Fruit fly (Drosophila melanogaster) whole organism, embryonic: ENCODE data around the gene CG14252.
A peak's percentile ranks its signal among the peaks of the same experiment; 100 is the strongest.

Source experiments
- Atf-2 ChIP-seq: fragments of 200-800 bp; sonication (Bioruptor generic); optimal IDR thresholded peaks from 2 replicates; lab custom pipeline; 2016; ENCODE audit warnings: missing biosample characterization, missing genetic modification characterization
- B-H1 ChIP-seq: fragments of 200-800 bp; sonication (Bioruptor generic); IDR thresholded peaks from 3 replicates; pipeline ENCODE4 v1.3.6; 2022; ENCODE audit warnings: missing biosample characterization, missing genetic modification characterization
- Bgb ChIP-seq: fragments of 200-800 bp; sonication (Bioruptor generic); IDR thresholded peaks from 2 replicates; pipeline ENCODE4 v1.3.6; 2022; ENCODE audit warnings: missing biosample characterization, missing genetic modification characterization; ENCODE audit not compliant: partially characterized antibody
- CG10366 ChIP-seq: fragments of 200-800 bp; sonication (Bioruptor generic); IDR thresholded peaks from 2 replicates; pipeline ENCODE4 v1.3.6; 2022; ENCODE audit warnings: missing biosample characterization, missing genetic modification characterization
- CG13624 ChIP-seq: fragments of 200-800 bp; sonication (Bioruptor generic); optimal IDR thresholded peaks from 2 replicates; lab custom pipeline; 2016; ENCODE audit warnings: missing biosample characterization, missing genetic modification characterization
- CG14860 ChIP-seq: fragments of 200-800 bp; sonication (Bioruptor generic); IDR thresholded peaks from 3 replicates; pipeline ENCODE4 v1.3.6; 2022; ENCODE audit warnings: missing biosample characterization, missing genetic modification characterization; ENCODE audit not compliant: partially characterized antibody
- CG30403 ChIP-seq: fragments of 200-800 bp; sonication (Bioruptor generic); optimal IDR thresholded peaks from 3 replicates; lab custom pipeline; 2016; ENCODE audit warnings: missing biosample characterization, missing genetic modification characterization
- CG32767 ChIP-seq: fragments of 200-800 bp; sonication (Bioruptor generic); IDR thresholded peaks from 2 replicates; pipeline ENCODE4 v1.3.6; 2022; ENCODE audit warnings: missing biosample characterization, missing genetic modification characterization
- CG34224 ChIP-seq: fragments of 200-800 bp; sonication (Bioruptor generic); IDR thresholded peaks from 3 replicates; pipeline ENCODE4 v1.3.6; 2022; ENCODE audit warnings: missing biosample characterization, missing genetic modification characterization; ENCODE audit not compliant: partially characterized antibody
- CG3995 ChIP-seq: fragments of 200-800 bp; sonication (Bioruptor generic); optimal IDR thresholded peaks from 3 replicates; lab custom pipeline; 2016; ENCODE audit warnings: missing biosample characterization, missing genetic modification characterization
- CG4617 ChIP-seq: fragments of 200-800 bp; sonication (Bioruptor generic); optimal IDR thresholded peaks from 3 replicates; lab custom pipeline; 2016; ENCODE audit warnings: missing biosample characterization, missing genetic modification characterization, borderline replicate concordance
- CG6791 ChIP-seq: fragments of 200-800 bp; sonication (Bioruptor generic); IDR thresholded peaks from 3 replicates; pipeline ENCODE4 v1.3.6; 2022; ENCODE audit warnings: missing biosample characterization, missing genetic modification characterization; ENCODE audit not compliant: partially characterized antibody
- CG7987 ChIP-seq: fragments of 200-800 bp; sonication (Bioruptor generic); optimal IDR thresholded peaks from 2 replicates; lab custom pipeline; 2018; ENCODE audit warnings: missing biosample characterization, mild to moderate bottlenecking, missing genetic modification characterization, moderate library complexity
- CG8290 ChIP-seq, 3 experiments: fragments of 200-800 bp; sonication (Bioruptor generic); optimal IDR thresholded peaks; 2 replicates each; lab custom pipeline; 2016 to 2019; ENCODE audit warnings: missing biosample characterization in 3 of 3, missing genetic modification characterization in 3 of 3, mild to moderate bottlenecking in 2 of 3, moderate library complexity in 1 of 3
- Deaf1 ChIP-seq: fragments of 200-800 bp; optimal IDR thresholded peaks from 3 replicates; lab custom pipeline; 2019; ENCODE audit warnings: missing biosample characterization, mild to moderate bottlenecking, missing genetic modification characterization, moderate library complexity
- Dip2 ChIP-seq: fragments of 200-800 bp; sonication (Bioruptor generic); IDR thresholded peaks from 2 replicates; pipeline ENCODE4 v1.3.6; 2022; ENCODE audit warnings: missing biosample characterization, missing genetic modification characterization
- Dip3 ChIP-seq: fragments of 200-800 bp; sonication (Bioruptor generic); optimal IDR thresholded peaks from 3 replicates; lab custom pipeline; 2016; ENCODE audit warnings: missing biosample characterization, missing genetic modification characterization
- Hsf ChIP-seq: fragments of 200-800 bp; sonication (Bioruptor generic); optimal IDR thresholded peaks from 3 replicates; lab custom pipeline; 2016; ENCODE audit warnings: missing biosample characterization, missing genetic modification characterization
- NK7.1 ChIP-seq: fragments of 200-800 bp; sonication (Bioruptor generic); optimal IDR thresholded peaks from 3 replicates; lab custom pipeline; 2016; ENCODE audit warnings: missing biosample characterization, missing genetic modification characterization
- NfI ChIP-seq: fragments of 200-800 bp; sonication (Bioruptor generic); optimal IDR thresholded peaks from 3 replicates; lab custom pipeline; 2018; ENCODE audit warnings: missing biosample characterization, mild to moderate bottlenecking, missing genetic modification characterization, moderate library complexity
- Pdp1 ChIP-seq, 2 experiments: fragments of 200-800 bp; sonication (Bioruptor generic); optimal IDR thresholded peaks; 3 replicates each; lab custom pipeline; 2016; ENCODE audit warnings: missing biosample characterization in 2 of 2, missing genetic modification characterization in 2 of 2, mild to moderate bottlenecking in 1 of 2, moderate library complexity in 1 of 2
- Rfx ChIP-seq: fragments of 200-800 bp; sonication (Bioruptor generic); IDR thresholded peaks from 2 replicates; pipeline ENCODE4 v1.3.6; 2022; ENCODE audit warnings: missing biosample characterization, missing genetic modification characterization
- Stat92E ChIP-seq, 3 experiments: fragments of >200 bp in 2 of 3; fragments of 200-800 bp in 1 of 3; sonication (Bioruptor generic) in 1 of 3; optimal IDR thresholded peaks; 2 replicates each; lab custom pipeline; 2017 to 2019; ENCODE audit warnings: missing biosample characterization in 3 of 3, missing genetic modification characterization in 3 of 3, mild to moderate bottlenecking in 1 of 3, moderate library complexity in 1 of 3
- Trl ChIP-seq, 3 experiments: fragments of >200 bp in 2 of 3; fragments of 200-800 bp in 1 of 3; sonication (Bioruptor generic) in 1 of 3; optimal IDR thresholded peaks; 2 replicates in 1 of 3; 3 replicates in 2 of 3; lab custom pipeline; 2016 to 2017; ENCODE audit warnings: missing biosample characterization in 1 of 3, missing genetic modification characterization in 1 of 3
- ap ChIP-seq: fragments of 200-800 bp; sonication (Bioruptor generic); IDR thresholded peaks from 2 replicates; pipeline ENCODE4 v1.3.6; 2022; ENCODE audit warnings: missing biosample characterization, missing genetic modification characterization
- bab2 ChIP-seq: fragments of 200-800 bp; sonication (Bioruptor generic); optimal IDR thresholded peaks from 2 replicates; lab custom pipeline; 2016; ENCODE audit warnings: missing biosample characterization, missing genetic modification characterization
- bbx ChIP-seq: fragments of 200-800 bp; sonication (Bioruptor generic); IDR thresholded peaks from 2 replicates; pipeline ENCODE4 v1.3.6; 2022; ENCODE audit warnings: missing biosample characterization, missing genetic modification characterization; ENCODE audit not compliant: partially characterized antibody
- btn ChIP-seq: fragments of 200-800 bp; sonication (Bioruptor generic); optimal IDR thresholded peaks from 2 replicates; lab custom pipeline; 2016; ENCODE audit warnings: missing biosample characterization, missing genetic modification characterization
- chinmo ChIP-seq: fragments of 200-800 bp; sonication (Bioruptor generic); IDR thresholded peaks from 4 replicates; pipeline ENCODE4 v1.3.6; 2022; ENCODE audit warnings: missing biosample characterization, missing genetic modification characterization; ENCODE audit not compliant: partially characterized antibody
- crc ChIP-seq: fragments of 200-800 bp; sonication (Bioruptor generic); optimal IDR thresholded peaks from 2 replicates; lab custom pipeline; 2016; ENCODE audit warnings: missing biosample characterization, missing genetic modification characterization
- dpn ChIP-seq, 2 experiments: fragments of 200-800 bp; sonication (Bioruptor generic); optimal IDR thresholded peaks; 3 replicates each; lab custom pipeline; 2016; ENCODE audit warnings: missing biosample characterization in 2 of 2, missing genetic modification characterization in 2 of 2
- dysf ChIP-seq: fragments of 200-800 bp; sonication (Bioruptor generic); IDR thresholded peaks from 3 replicates; pipeline ENCODE4 v1.3.6; 2022; ENCODE audit warnings: missing biosample characterization, missing genetic modification characterization
- gem ChIP-seq: fragments of 200-800 bp; sonication (Bioruptor generic); optimal IDR thresholded peaks from 2 replicates; lab custom pipeline; 2019; ENCODE audit warnings: missing biosample characterization, mild to moderate bottlenecking, missing genetic modification characterization, moderate library complexity
- grn ChIP-seq: fragments of 200-800 bp; sonication (Bioruptor generic); optimal IDR thresholded peaks from 3 replicates; lab custom pipeline; 2017; ENCODE audit warnings: missing biosample characterization, missing genetic modification characterization
- gsb ChIP-seq: fragments of 200-800 bp; sonication (Bioruptor generic); IDR thresholded peaks from 2 replicates; pipeline ENCODE4 v1.3.6; 2022; ENCODE audit warnings: missing biosample characterization, missing genetic modification characterization
- knrl ChIP-seq: fragments of 200-800 bp; sonication (Bioruptor generic); IDR thresholded peaks from 3 replicates; pipeline ENCODE4 v1.3.6; 2022; ENCODE audit warnings: missing biosample characterization, missing genetic modification characterization; ENCODE audit not compliant: partially characterized antibody
- mirr ChIP-seq: fragments of 200-800 bp; sonication (Bioruptor generic); optimal IDR thresholded peaks from 3 replicates; lab custom pipeline; 2018; ENCODE audit warnings: missing biosample characterization, mild to moderate bottlenecking, missing genetic modification characterization
- otp ChIP-seq: fragments of 200-800 bp; sonication (Bioruptor generic); IDR thresholded peaks from 3 replicates; pipeline ENCODE4, ENCODE4 v1.3.6; 2022; ENCODE audit warnings: missing biosample characterization, missing genetic modification characterization
- pb ChIP-seq: fragments of 200-800 bp; sonication (Bioruptor generic); optimal IDR thresholded peaks from 3 replicates; lab custom pipeline; 2016; ENCODE audit warnings: missing biosample characterization, missing genetic modification characterization
- pros ChIP-seq: fragments of 200-800 bp; sonication (Bioruptor generic); optimal IDR thresholded peaks from 3 replicates; lab custom pipeline; 2019; ENCODE audit warnings: missing biosample characterization, mild to moderate bottlenecking, missing genetic modification characterization, moderate library complexity
- ranshi ChIP-seq: fragments of 200-800 bp; sonication (Bioruptor generic); IDR thresholded peaks from 2 replicates; pipeline ENCODE4 v1.3.6; 2022; ENCODE audit warnings: missing biosample characterization, missing genetic modification characterization
- sens ChIP-seq: fragments of 200-800 bp; sonication (Bioruptor generic); peaks from one replicate; lab custom pipeline; 2016; ENCODE audit warnings: missing biosample characterization, missing genetic modification characterization
- slbo ChIP-seq: fragments of 200-800 bp; sonication (Bioruptor generic); IDR thresholded peaks from 2 replicates; pipeline ENCODE4 v1.3.6; 2022; ENCODE audit warnings: missing biosample characterization, missing genetic modification characterization
- sob ChIP-seq: fragments of 200-800 bp; sonication (Bioruptor generic); IDR thresholded peaks from 2 replicates; pipeline ENCODE4 v1.3.6; 2022; ENCODE audit warnings: missing biosample characterization, missing genetic modification characterization
- sug ChIP-seq: fragments of 200-800 bp; optimal IDR thresholded peaks from 2 replicates; lab custom pipeline; 2019; ENCODE audit warnings: missing biosample characterization, mild to moderate bottlenecking, missing genetic modification characterization, moderate library complexity
- tap ChIP-seq: fragments of 200-800 bp; optimal IDR thresholded peaks from 3 replicates; lab custom pipeline; 2019; ENCODE audit warnings: missing biosample characterization, mild to moderate bottlenecking, missing genetic modification characterization, moderate library complexity
- tx ChIP-seq: fragments of 200-800 bp; sonication (Bioruptor generic); optimal IDR thresholded peaks from 2 replicates; lab custom pipeline; 2016; ENCODE audit warnings: missing biosample characterization, missing genetic modification characterization

Gene CG14252

DNA sequence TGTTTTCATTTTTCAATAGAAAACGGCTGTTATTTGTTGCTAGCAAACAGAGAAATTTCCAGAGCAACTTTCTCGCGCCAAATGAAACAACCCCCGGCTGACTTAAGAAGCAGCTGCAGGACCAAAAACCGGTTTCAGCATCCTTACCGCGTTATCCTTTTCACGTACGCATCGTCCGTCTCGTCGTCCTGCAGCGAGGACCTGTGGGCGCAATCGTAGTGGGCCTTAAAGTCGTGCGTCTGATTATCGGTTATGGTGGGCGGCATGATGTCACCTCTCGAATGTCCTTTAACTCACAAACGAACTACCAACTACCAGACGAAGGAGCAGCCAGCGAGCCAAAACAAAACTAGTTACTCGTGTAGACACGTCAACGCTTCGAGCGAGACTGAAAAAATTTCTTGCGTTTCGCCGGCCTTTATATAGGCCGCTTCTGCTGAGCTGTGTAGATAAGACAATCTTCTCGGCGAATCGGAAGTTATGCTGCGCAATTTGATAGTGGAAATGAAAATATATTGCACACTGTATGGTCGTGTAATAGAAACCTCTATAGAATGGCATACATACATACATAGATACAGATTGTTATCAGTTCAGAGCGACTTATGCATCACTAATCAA, 7.6 kb downstream of the CG14252 start:
- TF ChIP-seq grn, result peak; percentile 70
- peak; percentile 6 for TF ChIP-seq CG7987 (GFP tag; lab: Kevin White, UChicago)
- 0 out of 3 replicates have a peak, but pooled peaks have one; percentile 14 for TF ChIP-seq otp (GFP tag; lab: Robert Waterston, UW)
- 0 out of 3 replicates have a peak, but pooled peaks have one; percentile 36 for TF ChIP-seq knrl (GFP tag; lab: Robert Waterston, UW)
- peak; percentile 91 for TF ChIP-seq pros (GFP tag; lab: Kevin White, UChicago)
- TF ChIP-seq mirr (GFP tag; lab: Kevin White, UChicago), result peak; percentile 33
- 0 out of 3 replicates have a peak, but pooled peaks have one; percentile 8 for TF ChIP-seq dysf
- TF ChIP-seq CG8290 (GFP tag; optimal IDR thresholded peaks at IDR 0.05; lab: Kevin White, UChicago), result no peak
- TF ChIP-seq CG8290 (tag; optimal IDR thresholded peaks at IDR 0.05; lab: Kevin White, UChicago), result peak in 1 of 2 experiments; percentile 33
- 0 out of 2 replicates have a peak, but pooled peaks have one; percentile 4 for TF ChIP-seq Rfx (GFP tag; lab: Robert Waterston, UW)
- no peak for TF ChIP-seq pb (GFP tag; lab: Kevin White, UChicago)
- TF ChIP-seq Bgb (GFP tag; lab: Robert Waterston, UW), result peak; percentile 22; the same call in 1 of the 2 replicates
- TF ChIP-seq CG4617 (GFP tag; lab: Kevin White, UChicago), result no peak
- no peak for TF ChIP-seq sug (tag; lab: Kevin White, UChicago)
- no peak for TF ChIP-seq CG34224
- no peak for TF ChIP-seq bbx (GFP tag; lab: Robert Waterston, UW)
- TF ChIP-seq CG32767 (GFP tag; lab: Robert Waterston, UW), result 0 out of 2 replicates have a peak, but pooled peaks have one; percentile 30
- TF ChIP-seq CG3995 (GFP tag; lab: Kevin White, UChicago), result no peak
- TF ChIP-seq Pdp1 (GFP tag; optimal IDR thresholded peaks at IDR 0.05; lab: Kevin White, UChicago), result peak in 1 of 2 experiments; percentile 33
- 0 out of 4 replicates have a peak, but pooled peaks have one; percentile 65 for TF ChIP-seq chinmo (GFP tag; lab: Robert Waterston, UW)
- TF ChIP-seq NK7.1 (GFP tag; lab: Kevin White, UChicago), result no peak
- TF ChIP-seq Deaf1, result peak; percentile 3
- 0 out of 2 replicates have a peak, but pooled peaks have one; percentile 9 for TF ChIP-seq sob (GFP tag; lab: Robert Waterston, UW)
- TF ChIP-seq sens (GFP tag; lab: Kevin White, UChicago), result peak; percentile 41

DNA sequence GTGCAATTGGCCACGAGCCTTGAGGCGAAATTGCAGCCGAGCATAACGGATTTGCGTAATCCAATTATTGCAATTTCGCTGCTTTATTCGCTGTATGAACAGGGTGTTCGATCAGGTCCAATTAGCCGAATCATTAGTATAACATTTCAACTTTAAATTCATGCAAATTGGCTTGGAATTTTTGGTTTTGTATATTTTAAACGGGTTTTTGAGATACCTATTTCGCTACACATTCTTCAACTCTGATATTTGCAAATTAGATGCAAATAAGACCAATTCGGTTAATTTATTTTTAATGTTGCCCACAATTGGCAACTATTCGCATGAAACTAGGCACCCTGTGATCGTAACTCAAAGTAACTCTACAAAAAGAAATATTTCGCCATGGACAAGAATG, 8.1 kb downstream of the CG14252 start:
- TF ChIP-seq ap (GFP tag; lab: Robert Waterston, UW), result no peak
- peak; percentile 28 for TF ChIP-seq CG30403
- no peak for TF ChIP-seq CG14860
- TF ChIP-seq gsb (GFP tag; lab: Robert Waterston, UW), result 0 out of 2 replicates have a peak, but pooled peaks have one; percentile 21
- TF ChIP-seq Trl (optimal IDR thresholded peaks at IDR 0.05; lab: Kevin White, UChicago), result no peak
- TF ChIP-seq Trl (GFP tag; optimal IDR thresholded peaks at IDR 0.05; lab: Kevin White, UChicago), result peak; percentile 35
- no peak for TF ChIP-seq bab2 (GFP tag; lab: Kevin White, UChicago)
- TF ChIP-seq dpn (GFP tag; optimal IDR thresholded peaks at IDR 0.05; lab: Kevin White, UChicago), result peak in 1 of 2 experiments; percentile 49
- TF ChIP-seq B-H1, result no peak
- peak; percentile 87 for TF ChIP-seq sens (GFP tag; lab: Kevin White, UChicago)
- no peak for TF ChIP-seq CG6791 (GFP tag; lab: Robert Waterston, UW)
- TF ChIP-seq tap (tag; lab: Kevin White, UChicago), result no peak
- TF ChIP-seq CG10366 (GFP tag; lab: Robert Waterston, UW), result peak; percentile 48
- TF ChIP-seq Dip3, result peak; percentile 1
- peak; percentile 35 for TF ChIP-seq Atf-2
- peak; percentile 12 for TF ChIP-seq tx
- TF ChIP-seq Stat92E (GFP tag; optimal IDR thresholded peaks at IDR 0.05; lab: Kevin White, UChicago), result no peak
- TF ChIP-seq crc, result peak; percentile 25
- peak; percentile 19 for TF ChIP-seq NfI (GFP tag; lab: Kevin White, UChicago)
- peak; percentile 45 for TF ChIP-seq gem (tag; lab: Kevin White, UChicago)
- peak; percentile 2 for TF ChIP-seq btn
- TF ChIP-seq Hsf, result peak; percentile 57
- TF ChIP-seq slbo (GFP tag; lab: Robert Waterston, UW), result peak; percentile 41; the same call in 1 of the 2 replicates
- peak; percentile 43 for TF ChIP-seq CG13624 (GFP tag; lab: Kevin White, UChicago)
- TF ChIP-seq ranshi (GFP tag; lab: Robert Waterston, UW), result 0 out of 2 replicates have a peak, but pooled peaks have one; percentile 9
- TF ChIP-seq Dip2 (GFP tag; lab: Robert Waterston, UW), result no peak
